Worm (Caenorhabditis elegans) whole organism, L4 larva: ENCODE results near the gene irld-17.
A peak's percentile ranks its signal among the peaks of the same experiment; 100 is the strongest.

Experiments used
- F10B5.3 ChIP-seq: sonication (generic microtip); optimal IDR thresholded peaks from 2 replicates; lab custom pipeline; 2016; ENCODE audit warnings: mild to moderate bottlenecking, missing genetic modification characterization, missing compliant biosample characterization
- F49E8.2 ChIP-seq: sonication (generic microtip); optimal IDR thresholded peaks from 2 replicates; lab custom pipeline; 2016; ENCODE audit warnings: missing compliant biosample characterization, mild to moderate bottlenecking, missing genetic modification characterization, borderline replicate concordance
- Y105C5A.15 ChIP-seq: fragments of 200-800 bp; sonication (Bioruptor generic); IDR thresholded peaks from 2 replicates; pipeline ENCODE4 v1.3.6; 2022; ENCODE audit warnings: missing genetic modification characterization, missing compliant biosample characterization
- Y48G9A.11 ChIP-seq: fragments of 200-800 bp; sonication (Bioruptor generic); IDR thresholded peaks from 2 replicates; pipeline ENCODE4 v1.3.6; 2022; ENCODE audit warnings: missing genetic modification reagents, missing genetic modification characterization, missing compliant biosample characterization
- Y5F2A.4 ChIP-seq: fragments of 200-800 bp; sonication (Bioruptor generic); optimal IDR thresholded peaks from 2 replicates; lab custom pipeline; 2018; ENCODE audit warnings: mild to moderate bottlenecking, missing genetic modification characterization, missing compliant biosample characterization
- ZK546.5 ChIP-seq, 2 experiments: sonication (generic microtip); optimal IDR thresholded peaks; 2 replicates each; lab custom pipeline; 2017; ENCODE audit warnings: missing biosample characterization in 2 of 2, missing genetic modification characterization in 2 of 2
- aha-1 ChIP-seq: fragments of 150-350 bp; peaks from one replicate; lab custom pipeline; 2014; ENCODE audit warnings: missing biosample characterization, missing genetic modification characterization
- ama-1 ChIP-seq: fragments of 150-350 bp; optimal IDR thresholded peaks from 2 replicates; lab custom pipeline; 2014; ENCODE audit warnings: inconsistent platforms, mixed read lengths
- arid-1 ChIP-seq: fragments of 200-800 bp; sonication (Bioruptor generic); conservative IDR thresholded peaks from 2 replicates; pipeline ENCODE4 v1.3.6; 2022; ENCODE audit warnings: missing genetic modification reagents, missing genetic modification characterization, missing compliant biosample characterization
- attf-4 ChIP-seq: sonication (generic microtip); optimal IDR thresholded peaks from 3 replicates; lab custom pipeline; 2017; ENCODE audit warnings: missing biosample characterization, missing genetic modification characterization
- ceh-82 ChIP-seq: sonication (generic microtip); optimal IDR thresholded peaks from 2 replicates; lab custom pipeline; 2017; ENCODE audit warnings: missing biosample characterization, missing genetic modification characterization
- daf-12 ChIP-seq: fragments of 150-350 bp; optimal IDR thresholded peaks from 2 replicates; lab custom pipeline; 2014; ENCODE audit warnings: missing biosample characterization, missing genetic modification reagents, missing genetic modification characterization
- daf-16 ChIP-seq, 3 experiments: sonication (generic microtip); optimal IDR thresholded peaks; 2 replicates each; lab custom pipeline; 2016 to 2017; ENCODE audit warnings: missing genetic modification characterization in 3 of 3, missing genetic modification reagents in 3 of 3, mild to moderate bottlenecking in 2 of 3, missing compliant biosample characterization in 2 of 3, missing biosample characterization in 1 of 3, moderate library complexity in 1 of 3
- dmd-6 ChIP-seq: fragments of 200-800 bp; sonication (Bioruptor generic); IDR thresholded peaks from 2 replicates; pipeline ENCODE4 v1.3.6; 2022; ENCODE audit warnings: missing genetic modification reagents, missing genetic modification characterization, missing compliant biosample characterization
- dmd-8 ChIP-seq: fragments of 200-800 bp; sonication (Bioruptor generic); IDR thresholded peaks from 2 replicates; pipeline ENCODE4 v1.3.6; 2022; ENCODE audit warnings: missing genetic modification characterization, missing compliant biosample characterization
- egl-27 ChIP-seq: sonication (generic microtip); optimal IDR thresholded peaks from 3 replicates; lab custom pipeline; 2017; ENCODE audit warnings: missing biosample characterization, missing genetic modification reagents, missing genetic modification characterization
- egl-43 ChIP-seq: fragments of 200-800 bp; sonication (Bioruptor generic); IDR thresholded peaks from 2 replicates; pipeline ENCODE4 v1.3.6; 2022; ENCODE audit warnings: missing genetic modification reagents, missing genetic modification characterization, missing compliant biosample characterization
- fos-1 ChIP-seq: fragments of 150-350 bp; optimal IDR thresholded peaks from 2 replicates; lab custom pipeline; 2014; ENCODE audit warnings: missing biosample characterization, missing genetic modification characterization
- gei-8 ChIP-seq: fragments of 200-800 bp; sonication (Bioruptor generic); optimal IDR thresholded peaks from 2 replicates; lab custom pipeline; 2018; ENCODE audit warnings: mild to moderate bottlenecking, missing genetic modification characterization, missing compliant biosample characterization
- hlh-11 ChIP-seq: fragments of 200-800 bp; sonication (Bioruptor generic); optimal IDR thresholded peaks from 2 replicates; lab custom pipeline; 2018; ENCODE audit warnings: mild to moderate bottlenecking, missing genetic modification characterization, missing compliant biosample characterization
- jun-1 ChIP-seq: fragments of 150-350 bp; optimal IDR thresholded peaks from 2 replicates; lab custom pipeline; 2014; ENCODE audit warnings: missing biosample characterization, missing genetic modification reagents, missing genetic modification characterization
- lin-1 ChIP-seq: fragments of 200-800 bp; sonication (Bioruptor generic); IDR thresholded peaks from 2 replicates; pipeline ENCODE4 v1.3.6; 2022; ENCODE audit warnings: missing genetic modification reagents, missing genetic modification characterization, missing compliant biosample characterization
- lin-13 ChIP-seq: fragments of 150-350 bp; optimal IDR thresholded peaks from 2 replicates; lab custom pipeline; 2014; ENCODE audit warnings: missing biosample characterization, missing genetic modification reagents, missing genetic modification characterization
- lin-29 ChIP-seq: fragments of 200-800 bp; sonication (Bioruptor generic); IDR thresholded peaks from 2 replicates; pipeline ENCODE4 v1.3.6; 2022; ENCODE audit warnings: missing genetic modification reagents, missing genetic modification characterization, missing compliant biosample characterization
- lin-39 ChIP-seq: fragments of 150-350 bp; optimal IDR thresholded peaks from 2 replicates; lab custom pipeline; 2014; ENCODE audit warnings: missing biosample characterization, missing genetic modification reagents, missing genetic modification characterization
- madf-9 ChIP-seq: fragments of 200-800 bp; sonication (Bioruptor generic); conservative IDR thresholded peaks from 2 replicates; pipeline ENCODE4 v1.3.6; 2022; ENCODE audit warnings: missing genetic modification reagents, missing genetic modification characterization, missing compliant biosample characterization
- mep-1 ChIP-seq: fragments of 150-350 bp; sonication (generic microtip); optimal IDR thresholded peaks from 3 replicates; lab custom pipeline; 2014; ENCODE audit warnings: missing biosample characterization, missing genetic modification characterization
- mes-2 ChIP-seq: sonication (generic microtip); optimal IDR thresholded peaks from 2 replicates; lab custom pipeline; 2016; ENCODE audit warnings: missing genotype, mild to moderate bottlenecking, missing genetic modification characterization, missing compliant biosample characterization; ENCODE audit not compliant: poor library complexity, severe bottlenecking
- mxl-3 ChIP-seq: fragments of 200-800 bp; sonication (Bioruptor generic); optimal IDR thresholded peaks from 2 replicates; lab custom pipeline; 2018; ENCODE audit warnings: mild to moderate bottlenecking, missing genetic modification characterization, missing compliant biosample characterization
- nhr-10 ChIP-seq: fragments of 150-350 bp; optimal IDR thresholded peaks from 2 replicates; lab custom pipeline; 2014; ENCODE audit warnings: missing biosample characterization, missing genetic modification characterization
- nhr-102 ChIP-seq: sonication (generic microtip); optimal IDR thresholded peaks from 2 replicates; lab custom pipeline; 2016; ENCODE audit warnings: mild to moderate bottlenecking, missing genetic modification characterization, moderate library complexity, missing compliant biosample characterization
- nhr-237 ChIP-seq: sonication (generic microtip); optimal IDR thresholded peaks from 2 replicates; lab custom pipeline; 2017; ENCODE audit warnings: missing biosample characterization, missing genetic modification characterization
- nhr-25 ChIP-seq: sonication (generic microtip); optimal IDR thresholded peaks from 2 replicates; lab custom pipeline; 2017; ENCODE audit warnings: missing genetic modification characterization, mild to moderate bottlenecking, missing compliant biosample characterization, antibody characterized with exemption, moderate library complexity, borderline replicate concordance; ENCODE audit not compliant: insufficient read depth
- nhr-28 ChIP-seq: fragments of 150-350 bp; optimal IDR thresholded peaks from 2 replicates; lab custom pipeline; 2014; ENCODE audit warnings: missing biosample characterization, missing genetic modification characterization
- nhr-41 ChIP-seq: fragments of 200-800 bp; sonication (Bioruptor generic); IDR thresholded peaks from 2 replicates; pipeline ENCODE4 v1.3.6; 2022; ENCODE audit warnings: missing genetic modification reagents, missing genetic modification characterization, missing compliant biosample characterization
- nhr-48 ChIP-seq: sonication (generic microtip); optimal IDR thresholded peaks from 2 replicates; lab custom pipeline; 2016; ENCODE audit warnings: mild to moderate bottlenecking, missing genetic modification characterization, missing compliant biosample characterization
- nhr-76 ChIP-seq: fragments of 150-350 bp; optimal IDR thresholded peaks from 2 replicates; lab custom pipeline; 2014; ENCODE audit warnings: missing biosample characterization, missing genetic modification characterization
- nhr-77 ChIP-seq: fragments of 150-350 bp; optimal IDR thresholded peaks from 2 replicates; lab custom pipeline; 2014; ENCODE audit warnings: missing biosample characterization, missing genetic modification characterization
- php-3 ChIP-seq: fragments of 200-800 bp; sonication (Bioruptor generic); IDR thresholded peaks from 2 replicates; pipeline ENCODE4 v1.3.6; 2022; ENCODE audit warnings: missing genetic modification reagents, missing genetic modification characterization, missing compliant biosample characterization
- pqm-1 ChIP-seq: sonication (generic microtip); optimal IDR thresholded peaks from 2 replicates; lab custom pipeline; 2017; ENCODE audit warnings: missing biosample characterization, missing genetic modification characterization
- rbr-2 ChIP-seq: sonication (generic microtip); optimal IDR thresholded peaks from 2 replicates; lab custom pipeline; 2016; ENCODE audit warnings: missing genotype, missing genetic modification characterization, missing compliant biosample characterization
- saeg-2 ChIP-seq: fragments of 200-800 bp; sonication (Bioruptor generic); IDR thresholded peaks from 2 replicates; pipeline ENCODE4 v1.3.6; 2022; ENCODE audit warnings: missing genetic modification reagents, missing genetic modification characterization, missing compliant biosample characterization
- snpc-4 ChIP-seq: fragments of 150-350 bp; optimal IDR thresholded peaks from 2 replicates; lab custom pipeline; 2014; ENCODE audit warnings: missing biosample characterization, missing genetic modification characterization
- spr-1 ChIP-seq: sonication (generic microtip); optimal IDR thresholded peaks from 2 replicates; lab custom pipeline; 2016; ENCODE audit warnings: mild to moderate bottlenecking, missing genetic modification characterization, missing compliant biosample characterization
- unc-130 ChIP-seq: sonication (generic microtip); optimal IDR thresholded peaks from 2 replicates; lab custom pipeline; 2016; ENCODE audit warnings: missing genetic modification reagents, missing genetic modification characterization, missing compliant biosample characterization
- unc-62 ChIP-seq, 3 experiments: fragments of 150-350 bp in 1 of 3; sonication (generic microtip); optimal IDR thresholded peaks in 2 of 3; peaks in 1 of 3; 1 replicate in 1 of 3; 2 replicates in 2 of 3; lab custom pipeline; 2014 to 2017; ENCODE audit warnings: missing biosample characterization in 3 of 3, missing genetic modification characterization in 3 of 3, missing genetic modification reagents in 3 of 3, missing genotype in 1 of 3
- vab-7 ChIP-seq: fragments of 200-800 bp; sonication (Bioruptor generic); IDR thresholded peaks from 2 replicates; pipeline ENCODE4 v1.3.6; 2022; ENCODE audit warnings: missing genetic modification reagents, missing genetic modification characterization, missing compliant biosample characterization
- zag-1 ChIP-seq: fragments of 150-350 bp; optimal IDR thresholded peaks from 2 replicates; lab custom pipeline; 2014; ENCODE audit warnings: missing biosample characterization, missing genetic modification characterization
- zip-2 ChIP-seq: fragments of 150-350 bp; optimal IDR thresholded peaks from 2 replicates; lab custom pipeline; 2014; ENCODE audit warnings: missing biosample characterization, missing genetic modification characterization

The irld-17 gene

DNA sequence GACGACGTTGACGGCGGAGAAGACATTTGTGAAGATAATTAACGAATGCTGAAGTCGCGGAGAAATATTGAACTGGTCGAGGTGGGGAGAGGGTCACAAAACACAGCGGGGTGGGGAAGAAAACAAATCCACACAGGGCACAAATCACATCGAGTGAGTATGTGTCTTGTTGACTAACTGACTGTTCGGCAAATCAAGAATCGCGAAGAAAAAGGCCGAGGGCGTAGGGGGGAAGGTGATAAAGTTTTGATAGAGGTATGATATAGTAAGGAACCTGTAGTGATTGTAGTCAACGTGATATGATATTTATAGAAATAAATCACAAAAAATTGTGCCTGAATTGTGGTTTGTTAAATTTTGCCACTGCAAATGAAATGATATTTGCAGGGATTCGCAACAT lies 24.0 kb upstream of the irld-17 start, which contains the start of gene nhr-178 (continued):
- TF ChIP-seq nhr-10 (tag; lab: Kevin White, UChicago) (no peak), lin-1 (GFP tag; lab: Robert Waterston, UW) (peak; percentile 65), ama-1 (no peak), Y48G9A.11 (GFP tag; lab: Robert Waterston, UW) (no peak), dmd-6 (peak; percentile 93), vab-7 (GFP tag; lab: Robert Waterston, UW) (no peak), daf-16 (GFP tag; optimal IDR thresholded peaks at IDR 0.05; lab: Kevin White, UChicago) (no peak), daf-16 (tag; optimal IDR thresholded peaks at IDR 0.05; lab: Kevin White, UChicago) (peak; percentile 95), dmd-8 (no peak), nhr-48 (tag; lab: Kevin White, UChicago) (peak; percentile 59), nhr-28 (tag; lab: Kevin White, UChicago) (peak; percentile 100), nhr-237 (no peak), php-3 (peak; percentile 80), nhr-102 (tag; lab: Kevin White, UChicago) (peak; percentile 96), mxl-3 (GFP tag; lab: Kevin White, UChicago) (peak; percentile 49), Y5F2A.4 (GFP tag; lab: Kevin White, UChicago) (no peak), fos-1 (tag; lab: Kevin White, UChicago) (no peak)

ce11 chrV:1610097-1610496 lies 21.7 kb upstream of the irld-17 start, which contains the start of gene nhr-177:
Gene nhr-177 (plus strand): TSS chrV:1610263.
- TF ChIP-seq saeg-2 (no peak), pqm-1 (peak; percentile 53), hlh-11 (peak; percentile 51), nhr-25 (tag; lab: Kevin White, UChicago) (no peak), F10B5.3 (no peak), Y105C5A.15 (GFP tag; lab: Robert Waterston, UW) (no peak), zip-2 (tag; lab: Kevin White, UChicago) (no peak), mes-2 (no peak), unc-62 (GFP tag; optimal IDR thresholded peaks at IDR 0.05 in 1 of 2; lab: Kevin White, UChicago) (peak in 1 of 2 experiments; percentile 35), unc-62 (tag; optimal IDR thresholded peaks at IDR 0.05; lab: Kevin White, UChicago) (no peak), F49E8.2 (tag; lab: Kevin White, UChicago) (no peak), lin-39 (tag; lab: Kevin White, UChicago) (no peak), arid-1 (no peak), egl-43 (GFP tag; lab: Robert Waterston, UW) (no peak), ZK546.5 (tag; optimal IDR thresholded peaks at IDR 0.05; lab: Kevin White, UChicago) (no peak), fos-1 (tag; lab: Kevin White, UChicago) (no peak), spr-1 (tag; lab: Kevin White, UChicago) (no peak), nhr-102 (tag; lab: Kevin White, UChicago) (peak; percentile 36), lin-13 (GFP tag; lab: Kevin White, UChicago) (no peak), lin-29 (GFP tag; lab: Robert Waterston, UW) (no peak), mep-1 (tag; lab: Kevin White, UChicago) (no peak), rbr-2 (tag; lab: Kevin White, UChicago) (no peak), ceh-82 (tag; lab: Kevin White, UChicago) (no peak), gei-8 (GFP tag; lab: Kevin White, UChicago) (no peak), nhr-28 (tag; lab: Kevin White, UChicago) (peak; percentile 89), Y5F2A.4 (GFP tag; lab: Kevin White, UChicago) (no peak), zag-1 (no peak), aha-1 (peak; percentile 5), nhr-41 (GFP tag; lab: Robert Waterston, UW) (no peak), attf-4 (tag; lab: Kevin White, UChicago) (no peak), egl-27 (tag; lab: Kevin White, UChicago) (no peak), daf-12 (tag; lab: Kevin White, UChicago) (no peak), snpc-4 (tag; lab: Kevin White, UChicago) (no peak), unc-130 (GFP tag; lab: Kevin White, UChicago) (no peak), Y48G9A.11 (GFP tag; lab: Robert Waterston, UW) (no peak), jun-1 (tag; lab: Kevin White, UChicago) (no peak), nhr-76 (tag; lab: Kevin White, UChicago) (no peak), php-3 (peak; percentile 56; the same call in 1 of the 2 replicates), dmd-6 (peak; percentile 63), madf-9 (no peak), nhr-77 (peak; percentile 16)
